Worm (Caenorhabditis elegans): ENCODE measurements around the gene srz-101.
A peak's percentile ranks its signal among the peaks of the same experiment; 100 is the strongest.

The srz-101 gene

ce11 chrV:16744783-16745182 lies 50.1 kb downstream of the srz-101 start:
- TF ChIP-seq ZK185.1 (tag; optimal IDR thresholded peaks at IDR 0.05; ENCODE audit: poor library complexity, severe bottlenecking), result no peak
- no peak for TF ChIP-seq zim-3 (tag; optimal IDR thresholded peaks at IDR 0.05)
- peak; percentile 39 for TF ChIP-seq F52B5.7 (tag; optimal IDR thresholded peaks at IDR 0.05)
- peak; percentile 75; the same call in 1 of the 2 replicates for TF ChIP-seq madf-3 (GFP tag; IDR thresholded peaks at IDR 0.05)
- peak; percentile 38 for TF ChIP-seq lin-54 (GFP tag; optimal IDR thresholded peaks at IDR 0.05)
- no peak for TF ChIP-seq nfya-2 (GFP tag; IDR thresholded peaks at IDR 0.05)
- no peak for TF ChIP-seq rec-8 (tag; optimal IDR thresholded peaks at IDR 0.05)
- TF ChIP-seq tbx-9 (tag; optimal IDR thresholded peaks at IDR 0.05; ENCODE audit: borderline replicate concordance), result no peak
- no peak; the same call in 1 of the 2 replicates for TF ChIP-seq B0019.2 (GFP tag; conservative IDR thresholded peaks at IDR 0.05)
- no peak for TF ChIP-seq ceh-40 (GFP tag; IDR thresholded peaks at IDR 0.05)
- TF ChIP-seq ets-4 (GFP tag; optimal IDR thresholded peaks at IDR 0.05), result no peak
- TF ChIP-seq unc-62 (GFP tag; optimal IDR thresholded peaks at IDR 0.05), result no peak
- no peak for TF ChIP-seq nhr-27 (tag; optimal IDR thresholded peaks at IDR 0.05)
- TF ChIP-seq snpc-3.4 (tag; optimal IDR thresholded peaks at IDR 0.05), result no peak
- no peak for TF ChIP-seq atf-7 (tag; optimal IDR thresholded peaks at IDR 0.05)
- TF ChIP-seq nfya-1 (tag; optimal IDR thresholded peaks at IDR 0.05; ENCODE audit: borderline replicate concordance, insufficient read depth), result no peak
- TF ChIP-seq ceh-27 (GFP tag; optimal IDR thresholded peaks at IDR 0.05), result no peak
- no peak for TF ChIP-seq nhr-90 (tag; optimal IDR thresholded peaks at IDR 0.05)
- peak; percentile 64; the same call in 1 of the 2 replicates for TF ChIP-seq ceh-91 (GFP tag; IDR thresholded peaks at IDR 0.05)
- TF ChIP-seq die-1 (tag; optimal IDR thresholded peaks at IDR 0.05), result peak; percentile 48
- peak; percentile 3 for TF ChIP-seq lsl-1 (GFP tag; optimal IDR thresholded peaks at IDR 0.05)
- no peak for TF ChIP-seq F57A8.1 (GFP tag; optimal IDR thresholded peaks at IDR 0.05)
- no peak for TF ChIP-seq lsy-27 (tag; optimal IDR thresholded peaks at IDR 0.05; ENCODE audit: borderline replicate concordance, insufficient read depth)
- no peak for TF ChIP-seq him-1 (tag; optimal IDR thresholded peaks at IDR 0.05)
- no peak for TF ChIP-seq hlh-12 (tag; optimal IDR thresholded peaks at IDR 0.05)
- TF ChIP-seq mcd-1 (GFP tag; IDR thresholded peaks at IDR 0.05), result peak; percentile 34; the same call in 1 of the 2 replicates
- TF ChIP-seq repo-1 (tag; optimal IDR thresholded peaks at IDR 0.05), result peak; percentile 59
- no peak for TF ChIP-seq F49E8.2 (tag; optimal IDR thresholded peaks at IDR 0.05; ENCODE audit: insufficient read depth)
- TF ChIP-seq bed-1 (GFP tag; IDR thresholded peaks at IDR 0.05), result no peak
- peak; percentile 89 for TF ChIP-seq B0336.3 (GFP tag; IDR thresholded peaks at IDR 0.05)
- TF ChIP-seq F10E7.11 (tag; optimal IDR thresholded peaks at IDR 0.05), result peak; percentile 3
- TF ChIP-seq athp-1 (tag; optimal IDR thresholded peaks at IDR 0.05), result no peak
- TF ChIP-seq gei-17 (GFP tag; optimal IDR thresholded peaks at IDR 0.05), result no peak
- TF ChIP-seq C17E4.6 (GFP tag; IDR thresholded peaks at IDR 0.05), result peak; percentile 63; the same call in 1 of the 2 replicates
- TF ChIP-seq hsf-1 (GFP tag; IDR thresholded peaks at IDR 0.05), result peak; percentile 72
- peak; percentile 48 for TF ChIP-seq tlf-1 (GFP tag; optimal IDR thresholded peaks at IDR 0.05)
- no peak for TF ChIP-seq dpff-1 (tag; optimal IDR thresholded peaks at IDR 0.05)
- TF ChIP-seq F39B2.1 (GFP tag; IDR thresholded peaks at IDR 0.05), result no peak
- peak; percentile 65; the same call in 1 of the 2 replicates for TF ChIP-seq ceh-58 (GFP tag; IDR thresholded peaks at IDR 0.05)
- TF ChIP-seq hmg-20 (GFP tag; IDR thresholded peaks at IDR 0.05), result no peak
- TF ChIP-seq akir-1 (GFP tag; optimal IDR thresholded peaks at IDR 0.05), result no peak
- no peak for TF ChIP-seq F23B12.7 (tag; optimal IDR thresholded peaks at IDR 0.05; ENCODE audit: insufficient read depth)
- TF ChIP-seq F22D6.2 (tag; optimal IDR thresholded peaks at IDR 0.05), result no peak
- no peak for TF ChIP-seq nhr-179 (tag; optimal IDR thresholded peaks at IDR 0.05)
- TF ChIP-seq F33H1.4 (GFP tag; IDR thresholded peaks at IDR 0.05), result no peak; the same call in 1 of the 2 replicates
- TF ChIP-seq hlh-26 (GFP tag; conservative IDR thresholded peaks at IDR 0.05), result no peak
- TF ChIP-seq Y67H2A.10 (GFP tag; conservative IDR thresholded peaks at IDR 0.05), result no peak
- TF ChIP-seq pha-4 (tag; optimal IDR thresholded peaks at IDR 0.05), result no peak
